1 fruit fly cellular context compared by ENCODE assay signal in the genomic region with DNA sequence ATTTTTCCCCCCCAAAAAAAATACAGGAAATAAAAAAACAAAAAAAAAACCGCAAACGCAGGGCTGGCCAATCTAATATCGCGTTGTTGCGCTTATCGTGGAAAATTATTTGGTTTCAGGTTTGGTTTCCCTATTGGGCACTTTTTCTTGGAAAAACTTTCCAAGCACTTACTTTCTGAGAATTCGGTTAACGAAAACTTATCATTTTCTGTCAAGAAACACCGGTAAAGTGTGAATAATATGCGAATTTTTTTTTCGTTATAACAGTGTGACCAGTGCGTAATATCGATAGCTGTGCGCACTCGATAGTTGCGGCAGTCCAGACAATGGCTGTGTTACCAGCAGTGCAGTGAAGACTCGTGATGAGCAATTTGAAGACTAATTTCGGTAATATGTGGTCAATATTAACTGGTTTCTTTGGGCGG.
A peak's percentile ranks its signal among the peaks of the same experiment; 100 is the strongest.
TF ChIP-seq lines count a peak whose summit lies in the region.

Gene Rnp4F (minus strand): TSS at position 238 of the 425 bp plus-strand sequence.

TF ChIP-seq in whole organism, embryonic, 481 proteins besides CTCF, POLR2A, EP300 and RAD21 (continued from another document and continues in another):
- no peak for TF ChIP-seq D (optimal IDR thresholded peaks at IDR 0.05; lab: Kevin White, UChicago)
- TF ChIP-seq D (GFP tag; optimal IDR thresholded peaks at IDR 0.05; lab: Kevin White, UChicago): no peak
- peak; percentile 13 for TF ChIP-seq btn (GFP tag; optimal IDR thresholded peaks at IDR 0.05; lab: Kevin White, UChicago)
- TF ChIP-seq Oaz (GFP tag; IDR thresholded peaks at IDR 0.05; lab: Robert Waterston, UW): peak; percentile 44; the same call in 1 of the 2 replicates
- TF ChIP-seq ci (GFP tag; IDR thresholded peaks at IDR 0.05; lab: Robert Waterston, UW): peak; percentile 67; the same call in 2 of the 3 replicates
- TF ChIP-seq CG12104 (GFP tag; optimal IDR thresholded peaks at IDR 0.05; lab: Kevin White, UChicago): peak; percentile 49
- TF ChIP-seq CG7556 (GFP tag; optimal IDR thresholded peaks at IDR 0.05; lab: Kevin White, UChicago): no peak
- 0 out of 2 replicates have a peak, but pooled peaks have one; percentile 10 for TF ChIP-seq dati (GFP tag; IDR thresholded peaks at IDR 0.05; lab: Robert Waterston, UW)
- peak; percentile 72 for TF ChIP-seq CG32532 (GFP tag; IDR thresholded peaks at IDR 0.05; lab: Robert Waterston, UW)
- TF ChIP-seq Hmx (GFP tag; optimal IDR thresholded peaks at IDR 0.05; lab: Kevin White, UChicago): no peak
- TF ChIP-seq CG7745 (tag; optimal IDR thresholded peaks at IDR 0.05; lab: Kevin White, UChicago): no peak
- TF ChIP-seq CG17328 (GFP tag; IDR thresholded peaks at IDR 0.05; lab: Robert Waterston, UW): 0 out of 2 replicates have a peak, but pooled peaks have one; percentile 26
- 0 out of 3 replicates have a peak, but pooled peaks have one; percentile 17 for TF ChIP-seq sr (GFP tag; IDR thresholded peaks at IDR 0.05; lab: Robert Waterston, UW)
- TF ChIP-seq CG30431 (GFP tag; optimal IDR thresholded peaks at IDR 0.05; lab: Kevin White, UChicago): peak; percentile 38
- TF ChIP-seq yki (optimal IDR thresholded peaks at IDR 0.05; lab: Kevin White, UChicago): no peak
- peak; percentile 87 for TF ChIP-seq HLH54F (GFP tag; optimal IDR thresholded peaks at IDR 0.05; lab: Kevin White, UChicago)
- peak; percentile 71 for TF ChIP-seq ranshi (GFP tag; IDR thresholded peaks at IDR 0.05; lab: Robert Waterston, UW)
- no peak for TF ChIP-seq BtbVII (GFP tag; optimal IDR thresholded peaks at IDR 0.05; lab: Kevin White, UChicago)
- peak; percentile 28 for TF ChIP-seq CG6813 (GFP tag; optimal IDR thresholded peaks at IDR 0.05; lab: Kevin White, UChicago)
- 0 out of 2 replicates have a peak, but pooled peaks have one; percentile 37 for TF ChIP-seq gt (GFP tag; IDR thresholded peaks at IDR 0.05; lab: Robert Waterston, UW)
- TF ChIP-seq fd96Cb (tag; optimal IDR thresholded peaks at IDR 0.05; lab: Kevin White, UChicago): no peak
- TF ChIP-seq CG8359 (GFP tag; optimal IDR thresholded peaks at IDR 0.05; lab: Kevin White, UChicago; ENCODE audit: borderline replicate concordance): no peak
- TF ChIP-seq Mrtf (GFP tag; IDR thresholded peaks at IDR 0.05; lab: Robert Waterston, UW): peak; percentile 57; the same call in 2 of the 3 replicates
- peak; percentile 79 for TF ChIP-seq sisA (GFP tag; IDR thresholded peaks at IDR 0.05; lab: Robert Waterston, UW)
- peak; percentile 59 for TF ChIP-seq CG4424 (GFP tag; optimal IDR thresholded peaks at IDR 0.05; lab: Kevin White, UChicago)
- peak; percentile 61 for TF ChIP-seq chn (GFP tag; optimal IDR thresholded peaks at IDR 0.05; lab: Kevin White, UChicago)
- peak; percentile 48 for TF ChIP-seq CG18011 (GFP tag; optimal IDR thresholded peaks at IDR 0.05; lab: Kevin White, UChicago)
- TF ChIP-seq CG2129 (GFP tag; IDR thresholded peaks at IDR 0.05; lab: Robert Waterston, UW; ENCODE audit: partially characterized antibody): peak; percentile 47; the same call in 1 of the 2 replicates
- peak; percentile 86 for TF ChIP-seq CG17186 (GFP tag; optimal IDR thresholded peaks at IDR 0.05; lab: Kevin White, UChicago)
- TF ChIP-seq Med (GFP tag; lab: Kevin White, UChicago): peak; percentile 90
- no peak for TF ChIP-seq CG15601 (tag; optimal IDR thresholded peaks at IDR 0.05; lab: Kevin White, UChicago)
- TF ChIP-seq Awh (GFP tag; IDR thresholded peaks at IDR 0.05; lab: Robert Waterston, UW): no peak
- TF ChIP-seq sens (GFP tag; lab: Kevin White, UChicago): peak; percentile 90
- no peak for TF ChIP-seq gem (tag; optimal IDR thresholded peaks at IDR 0.05; lab: Kevin White, UChicago)
- TF ChIP-seq CG3163 (GFP tag; optimal IDR thresholded peaks at IDR 0.05; lab: Kevin White, UChicago): peak; percentile 36
- TF ChIP-seq tup (GFP tag; optimal IDR thresholded peaks at IDR 0.05; lab: Kevin White, UChicago): peak; percentile 8
- TF ChIP-seq CG42726 (GFP tag; IDR thresholded peaks at IDR 0.05; lab: Robert Waterston, UW; ENCODE audit: partially characterized antibody): peak; percentile 83
- TF ChIP-seq CG9876 (GFP tag; optimal IDR thresholded peaks at IDR 0.05; lab: Kevin White, UChicago): peak; percentile 72
- peak; percentile 64 for TF ChIP-seq NfI (GFP tag; optimal IDR thresholded peaks at IDR 0.05; lab: Kevin White, UChicago)
- no peak for TF ChIP-seq chinmo (GFP tag; IDR thresholded peaks at IDR 0.05; lab: Robert Waterston, UW; ENCODE audit: partially characterized antibody)
- peak; percentile 80 for TF ChIP-seq bbx (GFP tag; IDR thresholded peaks at IDR 0.05; lab: Robert Waterston, UW; ENCODE audit: partially characterized antibody)
- TF ChIP-seq salm (tag; optimal IDR thresholded peaks at IDR 0.05; lab: Kevin White, UChicago): no peak
- peak; percentile 70 for TF ChIP-seq CG12659 (GFP tag; optimal IDR thresholded peaks at IDR 0.05; lab: Kevin White, UChicago)
- peak; percentile 80 for TF ChIP-seq dysf (GFP tag; IDR thresholded peaks at IDR 0.05; lab: Robert Waterston, UW)
- TF ChIP-seq MTF-1 (GFP tag; optimal IDR thresholded peaks at IDR 0.05; lab: Kevin White, UChicago; ENCODE audit: borderline replicate concordance): no peak
- TF ChIP-seq CG17912 (GFP tag; optimal IDR thresholded peaks at IDR 0.05; lab: Kevin White, UChicago): no peak
- TF ChIP-seq CG34376 (GFP tag; optimal IDR thresholded peaks at IDR 0.05; lab: Kevin White, UChicago): peak; percentile 56
- peak; percentile 76 for TF ChIP-seq Dll (GFP tag; IDR thresholded peaks at IDR 0.05; lab: Robert Waterston, UW; ENCODE audit: partially characterized antibody)
- TF ChIP-seq Hr39 (optimal IDR thresholded peaks at IDR 0.05; lab: Kevin White, UChicago): no peak
- no peak for TF ChIP-seq HLHmδ (GFP tag; optimal IDR thresholded peaks at IDR 0.05; lab: Kevin White, UChicago)
- TF ChIP-seq CG15696 (tag; optimal IDR thresholded peaks at IDR 0.05; lab: Kevin White, UChicago): peak; percentile 25
- no peak for TF ChIP-seq toy (GFP tag; IDR thresholded peaks at IDR 0.05; lab: Robert Waterston, UW)
- peak; percentile 39; the same call in 1 of the 2 replicates for TF ChIP-seq klu (GFP tag; IDR thresholded peaks at IDR 0.05; lab: Robert Waterston, UW)
- TF ChIP-seq CG4707 (GFP tag; optimal IDR thresholded peaks at IDR 0.05; lab: Kevin White, UChicago): no peak
- no peak for TF ChIP-seq sens-2 (GFP tag; IDR thresholded peaks at IDR 0.05; lab: Robert Waterston, UW)
- TF ChIP-seq CG11560 (tag; IDR thresholded peaks at IDR 0.05; lab: Robert Waterston, UW): peak; percentile 65; the same call in 2 of the 3 replicates
- peak; percentile 35 for TF ChIP-seq trem (tag; optimal IDR thresholded peaks at IDR 0.05; lab: Kevin White, UChicago)
- no peak for TF ChIP-seq ro (GFP tag; IDR thresholded peaks at IDR 0.05; lab: Robert Waterston, UW)
- peak; percentile 30 for TF ChIP-seq CG10267 (tag; optimal IDR thresholded peaks at IDR 0.05; lab: Kevin White, UChicago)
- no peak for TF ChIP-seq prd (optimal IDR thresholded peaks at IDR 0.05; lab: Kevin White, UChicago)
- TF ChIP-seq prd (GFP tag; IDR thresholded peaks at IDR 0.05; lab: Robert Waterston, UW): peak; percentile 80
- no peak for TF ChIP-seq pita (GFP tag; optimal IDR thresholded peaks at IDR 0.05; lab: Kevin White, UChicago)
- peak; percentile 50 for TF ChIP-seq CG14710 (tag; optimal IDR thresholded peaks at IDR 0.05; lab: Kevin White, UChicago)
- TF ChIP-seq Oli (tag; optimal IDR thresholded peaks at IDR 0.05; lab: Kevin White, UChicago): no peak
- no peak for TF ChIP-seq Jarid2 (GFP tag; optimal IDR thresholded peaks at IDR 0.05; lab: Kevin White, UChicago)
- peak; percentile 39; the same call in 1 of the 2 replicates for TF ChIP-seq H2.0 (GFP tag; IDR thresholded peaks at IDR 0.05; lab: Robert Waterston, UW)
- TF ChIP-seq her (GFP tag; optimal IDR thresholded peaks at IDR 0.05; lab: Kevin White, UChicago): peak; percentile 70
- peak; percentile 69 for TF ChIP-seq Hsf (GFP tag; optimal IDR thresholded peaks at IDR 0.05; lab: Kevin White, UChicago)
- TF ChIP-seq CG13424 (tag; optimal IDR thresholded peaks at IDR 0.05; lab: Kevin White, UChicago): peak; percentile 55
- peak; percentile 68 for TF ChIP-seq CG11247 (GFP tag; IDR thresholded peaks at IDR 0.05; lab: Robert Waterston, UW)
- no peak for TF ChIP-seq twi (tag; optimal IDR thresholded peaks at IDR 0.05; lab: Kevin White, UChicago)
- TF ChIP-seq pfk (GFP tag; optimal IDR thresholded peaks at IDR 0.05; lab: Kevin White, UChicago): no peak
- peak; percentile 24; the same call in 1 of the 2 replicates for TF ChIP-seq cas (GFP tag; IDR thresholded peaks at IDR 0.05; lab: Robert Waterston, UW)
- peak; percentile 68 for TF ChIP-seq Usf (GFP tag; optimal IDR thresholded peaks at IDR 0.05; lab: Kevin White, UChicago)
- peak; percentile 44 for TF ChIP-seq Atf-2 (GFP tag; optimal IDR thresholded peaks at IDR 0.05; lab: Kevin White, UChicago)
- peak; percentile 61 for TF ChIP-seq al (GFP tag; IDR thresholded peaks at IDR 0.05; lab: Robert Waterston, UW)
- TF ChIP-seq CG3065 (GFP tag; optimal IDR thresholded peaks at IDR 0.05; lab: Kevin White, UChicago): peak; percentile 26
- no peak for TF ChIP-seq kah (GFP tag; optimal IDR thresholded peaks at IDR 0.05; lab: Kevin White, UChicago)
- peak; percentile 45 for TF ChIP-seq CG1792 (GFP tag; optimal IDR thresholded peaks at IDR 0.05; lab: Kevin White, UChicago)
- TF ChIP-seq Ada2b (GFP tag; IDR thresholded peaks at IDR 0.05; lab: Robert Waterston, UW): peak; percentile 44
- peak; percentile 41 for TF ChIP-seq Mes4 (GFP tag; optimal IDR thresholded peaks at IDR 0.05; lab: Kevin White, UChicago)
- TF ChIP-seq Dad (GFP tag; optimal IDR thresholded peaks at IDR 0.05; lab: Kevin White, UChicago): peak; percentile 63
- TF ChIP-seq pum (GFP tag; optimal IDR thresholded peaks at IDR 0.05; lab: Kevin White, UChicago): peak; percentile 72
- TF ChIP-seq C15 (GFP tag; IDR thresholded peaks at IDR 0.05; lab: Robert Waterston, UW): 0 out of 3 replicates have a peak, but pooled peaks have one; percentile 12
- TF ChIP-seq pnt (GFP tag; optimal IDR thresholded peaks at IDR 0.05; lab: Kevin White, UChicago): peak; percentile 73
- TF ChIP-seq oc (tag; optimal IDR thresholded peaks at IDR 0.05; lab: Kevin White, UChicago): no peak
- TF ChIP-seq da (GFP tag; optimal IDR thresholded peaks at IDR 0.05; lab: Kevin White, UChicago): no peak
- TF ChIP-seq Xbp1 (GFP tag; optimal IDR thresholded peaks at IDR 0.05; lab: Kevin White, UChicago): peak; percentile 80
- TF ChIP-seq run (tag; optimal IDR thresholded peaks at IDR 0.05; lab: Kevin White, UChicago): no peak
- TF ChIP-seq CG12071 (GFP tag; optimal IDR thresholded peaks at IDR 0.05; lab: Kevin White, UChicago): no peak
- TF ChIP-seq CG17612 (GFP tag; IDR thresholded peaks at IDR 0.05; lab: Robert Waterston, UW): no peak
- peak; percentile 87 for TF ChIP-seq CG33213 (GFP tag; optimal IDR thresholded peaks at IDR 0.05; lab: Kevin White, UChicago)
- peak; percentile 90 for TF ChIP-seq CG9932 (GFP tag; IDR thresholded peaks at IDR 0.05; lab: Robert Waterston, UW)
- TF ChIP-seq Sry-δ (GFP tag; optimal IDR thresholded peaks at IDR 0.05; lab: Kevin White, UChicago): peak; percentile 94
- TF ChIP-seq dpn (GFP tag; optimal IDR thresholded peaks at IDR 0.05; lab: Kevin White, UChicago): peak; percentile 77 to 80
- no peak for TF ChIP-seq Dip2 (GFP tag; IDR thresholded peaks at IDR 0.05; lab: Robert Waterston, UW)
- peak; percentile 40 for TF ChIP-seq mirr (GFP tag; optimal IDR thresholded peaks at IDR 0.05; lab: Kevin White, UChicago)
- TF ChIP-seq mld (GFP tag; IDR thresholded peaks at IDR 0.05; lab: Robert Waterston, UW; ENCODE audit: partially characterized antibody): peak; percentile 61; the same call in 2 of the 3 replicates
- peak; percentile 64 for TF ChIP-seq CG17359 (tag; optimal IDR thresholded peaks at IDR 0.05; lab: Kevin White, UChicago)
- peak; percentile 57; the same call in 2 of the 3 replicates for TF ChIP-seq Optix (GFP tag; IDR thresholded peaks at IDR 0.05; lab: Robert Waterston, UW)
- peak; percentile 25; the same call in 1 of the 2 replicates for TF ChIP-seq CG10959 (GFP tag; IDR thresholded peaks at IDR 0.05; lab: Robert Waterston, UW)
- no peak for TF ChIP-seq zf30C (GFP tag; optimal IDR thresholded peaks at IDR 0.05; lab: Kevin White, UChicago)
- no peak for TF ChIP-seq Doc2 (GFP tag; IDR thresholded peaks at IDR 0.05; lab: Robert Waterston, UW)
- peak; percentile 99 for TF ChIP-seq Ets65A (GFP tag; lab: Kevin White, UChicago)
- TF ChIP-seq crc (GFP tag; optimal IDR thresholded peaks at IDR 0.05; lab: Kevin White, UChicago): no peak
- TF ChIP-seq CG11723 (GFP tag; optimal IDR thresholded peaks at IDR 0.05; lab: Kevin White, UChicago): no peak
- TF ChIP-seq D19A (tag; optimal IDR thresholded peaks at IDR 0.05; lab: Kevin White, UChicago): no peak
- peak; percentile 61 for TF ChIP-seq CG12942 (GFP tag; optimal IDR thresholded peaks at IDR 0.05; lab: Kevin White, UChicago)
- peak; percentile 34 for TF ChIP-seq CG2712 (tag; optimal IDR thresholded peaks at IDR 0.05; lab: Kevin White, UChicago)
- TF ChIP-seq CG31365 (tag; optimal IDR thresholded peaks at IDR 0.05; lab: Kevin White, UChicago): no peak
- TF ChIP-seq crol (GFP tag; IDR thresholded peaks at IDR 0.05; lab: Robert Waterston, UW): no peak
- no peak for TF ChIP-seq CG10431 (GFP tag; optimal IDR thresholded peaks at IDR 0.05; lab: Kevin White, UChicago)
- peak; percentile 68 for TF ChIP-seq maf-S (GFP tag; optimal IDR thresholded peaks at IDR 0.05; lab: Kevin White, UChicago)
- no peak for TF ChIP-seq CG11695 (GFP tag; IDR thresholded peaks at IDR 0.05; lab: Robert Waterston, UW)
- peak; percentile 78 for TF ChIP-seq phol (tag; optimal IDR thresholded peaks at IDR 0.05; lab: Kevin White, UChicago)
- TF ChIP-seq CrebB (tag; optimal IDR thresholded peaks at IDR 0.05; lab: Kevin White, UChicago): no peak
- TF ChIP-seq CG43689 (GFP tag; IDR thresholded peaks at IDR 0.05; lab: Robert Waterston, UW): no peak
- TF ChIP-seq danr (GFP tag; IDR thresholded peaks at IDR 0.05; lab: Robert Waterston, UW): no peak
- TF ChIP-seq CG33557 (GFP tag; optimal IDR thresholded peaks at IDR 0.05; lab: Kevin White, UChicago): no peak
- peak; percentile 97 for TF ChIP-seq grau (tag; optimal IDR thresholded peaks at IDR 0.05; lab: Kevin White, UChicago)
- TF ChIP-seq otp (GFP tag; IDR thresholded peaks at IDR 0.05; lab: Robert Waterston, UW): no peak
- TF ChIP-seq insv (GFP tag; optimal IDR thresholded peaks at IDR 0.05; lab: Kevin White, UChicago): no peak
- peak; percentile 91 for TF ChIP-seq BEAF-32 (GFP tag; optimal IDR thresholded peaks at IDR 0.05; lab: Kevin White, UChicago)
- no peak for TF ChIP-seq jing (GFP tag; optimal IDR thresholded peaks at IDR 0.05; lab: Kevin White, UChicago)
- no peak for TF ChIP-seq CG4328 (GFP tag; optimal IDR thresholded peaks at IDR 0.05; lab: Kevin White, UChicago)
- peak; percentile 62; the same call in 2 of the 3 replicates for TF ChIP-seq Doc3 (GFP tag; IDR thresholded peaks at IDR 0.05; lab: Robert Waterston, UW; ENCODE audit: partially characterized antibody)
